Worm (Caenorhabditis elegans) whole organism, midembryonic: ENCODE data around the gene T26H5.14.

ENCODE experiments used
- flt-1 ChIP-seq: fragments of 200-800 bp; sonication (Bioruptor generic); IDR thresholded peaks from 2 replicates; pipeline ENCODE4 v1.3.6; 2022; ENCODE audit warnings: missing genetic modification characterization, missing compliant biosample characterization
- klf-2 ChIP-seq: fragments of 200-800 bp; sonication (Bioruptor generic); conservative IDR thresholded peaks from 2 replicates; pipeline ENCODE4 v1.3.6; 2022; ENCODE audit warnings: missing genetic modification reagents, missing genetic modification characterization, missing compliant biosample characterization
- med-1 ChIP-seq: sonication (generic microtip); optimal IDR thresholded peaks from 2 replicates; lab custom pipeline; 2017; ENCODE audit warnings: missing genetic modification characterization, mild to moderate bottlenecking, missing compliant biosample characterization, antibody characterized with exemption, missing genetic modification reagents; ENCODE audit not compliant: insufficient read depth
- ref-1 ChIP-seq: fragments of 200-800 bp; sonication (Bioruptor generic); conservative IDR thresholded peaks from 2 replicates; pipeline ENCODE4 v1.3.6; 2022; ENCODE audit warnings: missing genetic modification reagents, missing genetic modification characterization, missing compliant biosample characterization
- ztf-23 ChIP-seq: fragments of 200-800 bp; sonication (Bioruptor generic); IDR thresholded peaks from 2 replicates; pipeline ENCODE4 v1.3.6; 2022; ENCODE audit warnings: missing genetic modification reagents, missing genetic modification characterization, missing compliant biosample characterization
- ztf-29 ChIP-seq: fragments of 200-800 bp; sonication (Bioruptor generic); IDR thresholded peaks from 2 replicates; pipeline ENCODE4 v1.3.6; 2022; ENCODE audit warnings: missing genetic modification reagents, missing genetic modification characterization, missing compliant biosample characterization

ce11 chrV:15466017-15466416 lies 17.1 kb downstream of the T26H5.14 start:
- TF ChIP-seq ztf-23 (GFP tag; lab: Robert Waterston, UW) (no peak), ref-1 (no peak), med-1 (GFP tag; lab: Kevin White, UChicago) (no peak), flt-1 (GFP tag; lab: Robert Waterston, UW) (no peak), ztf-29 (GFP tag; lab: Robert Waterston, UW) (no peak), klf-2 (GFP tag; lab: Robert Waterston, UW) (no peak)
